Fruit fly (Drosophila melanogaster) Kc167 (cell line): ENCODE data around the gene Cpsf73.

Source experiments
- h ChIP-seq: fragments of >200 bp; optimal IDR thresholded peaks from 3 replicates; lab custom pipeline; 2018; ENCODE audit warnings: missing external identifiers
- insv ChIP-seq: fragments of >200 bp; optimal IDR thresholded peaks from 3 replicates; lab custom pipeline; 2018; ENCODE audit warnings: missing external identifiers
- psq ChIP-seq: fragments of >200 bp; optimal IDR thresholded peaks from 2 replicates; lab custom pipeline; 2017; ENCODE audit warnings: missing external identifiers

DNA sequence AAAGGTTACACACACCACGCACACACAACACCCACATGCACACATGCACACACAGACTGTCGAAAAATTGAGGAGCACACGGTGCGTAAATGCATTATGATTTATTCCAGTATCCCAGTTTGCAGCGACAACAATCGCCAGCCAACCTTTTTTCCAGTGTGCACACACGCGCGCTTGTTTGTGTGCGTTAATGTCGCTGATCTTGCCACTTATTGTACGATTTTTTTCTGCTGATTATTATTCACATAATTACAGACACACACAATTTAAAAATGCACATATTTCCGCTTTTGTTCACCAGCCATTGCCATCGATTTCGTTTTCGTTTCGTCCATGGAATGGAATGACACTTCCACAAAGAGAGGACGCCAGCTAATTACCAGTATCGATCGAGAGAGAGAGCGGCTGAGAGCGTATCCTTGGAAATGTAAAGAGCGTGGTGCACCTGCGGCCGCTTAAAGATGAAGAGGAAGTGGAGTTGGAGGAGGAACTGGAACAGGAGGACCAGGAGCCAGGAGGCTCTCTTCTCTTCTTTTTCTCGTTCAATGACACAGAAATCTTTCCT, 4.9 kb downstream of the Cpsf73 start:
- TF ChIP-seq h (lab: Kevin White, UChicago) (no peak), psq (lab: Kevin White, UChicago) (no peak), insv (no peak)
